Worm (Caenorhabditis elegans): Measurements from ENCODE around the gene F57C12.2.
A peak's percentile ranks its signal among the peaks of the same experiment; 100 is the strongest.

F57C12.2 gene

DNA sequence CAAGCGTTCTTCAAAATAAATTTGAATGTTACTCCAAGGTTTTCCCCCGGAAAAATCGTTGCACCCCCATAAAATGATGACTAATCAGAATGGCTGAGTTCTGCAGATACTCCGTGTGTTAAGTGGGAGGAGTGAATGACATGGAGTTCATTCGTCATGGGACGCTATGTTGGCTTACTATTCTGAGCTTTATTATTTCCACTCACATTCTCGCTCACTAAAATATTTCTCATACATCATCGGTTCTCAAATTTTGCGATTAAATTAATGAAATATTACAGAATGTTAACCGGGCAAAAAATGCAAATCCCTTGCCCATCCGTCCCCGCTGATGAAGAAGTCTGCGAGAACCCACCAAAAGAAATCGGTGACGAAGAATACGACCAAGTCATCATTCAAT lies 8.4 kb downstream of the F57C12.2 start, which contains the start of gene F28C10.1:
F28C10.1 (plus strand) TSS at position 301 of the 400 bp plus-strand sequence.
- no peak for TF ChIP-seq hsf-1 (GFP tag; IDR thresholded peaks at IDR 0.05)

DNA sequence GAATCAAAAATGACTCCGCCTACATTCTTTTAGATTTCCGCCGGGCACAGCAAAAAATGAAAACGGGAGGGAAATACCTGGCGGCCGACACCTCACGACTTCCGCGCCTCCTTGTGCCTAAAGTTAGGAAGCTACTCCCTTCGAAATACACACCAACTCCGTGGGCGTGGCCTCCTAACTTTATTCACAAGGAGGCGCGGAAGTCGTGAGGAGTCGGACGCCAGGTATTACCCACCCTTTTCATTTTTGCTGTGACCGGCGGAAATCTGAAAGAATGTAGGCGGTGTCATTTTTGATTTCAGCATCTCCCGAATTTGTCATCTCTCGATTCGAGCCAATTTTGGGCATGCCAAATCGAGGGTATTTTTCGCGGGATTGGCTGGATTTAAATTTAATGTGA lies 13.1 kb downstream of the F57C12.2 start:
- peak; percentile 54 for TF ChIP-seq snpc-4 (GFP tag; optimal IDR thresholded peaks at IDR 0.05)
- peak in 2 of 4 experiments; percentile 82 to 93 for TF ChIP-seq snpc-4 (tag; optimal IDR thresholded peaks at IDR 0.05)
- no peak for TF ChIP-seq dpl-1 (GFP tag; optimal IDR thresholded peaks at IDR 0.05)
- peak; percentile 68 for TF ChIP-seq snpc-1.1 (tag; optimal IDR thresholded peaks at IDR 0.05; ENCODE audit: insufficient read depth)

DNA sequence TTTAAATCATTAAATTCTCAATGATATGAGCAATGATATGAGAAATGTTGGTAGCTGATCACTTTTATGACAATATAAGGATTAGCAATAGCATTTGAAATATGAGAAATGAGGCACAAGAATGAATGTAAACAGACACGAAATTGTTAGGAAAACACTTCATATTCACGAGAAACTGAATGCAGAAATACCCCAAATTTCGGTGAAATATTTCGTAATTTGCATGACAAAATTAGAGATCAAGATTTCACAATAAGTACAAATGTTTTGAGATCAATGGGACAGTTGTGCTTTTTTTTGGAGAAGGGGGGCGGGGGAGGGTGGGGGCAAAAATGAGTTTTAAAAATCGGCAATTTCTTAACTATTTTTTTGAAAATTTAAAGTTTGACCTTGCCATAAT lies 14.8 kb downstream of the F57C12.2 start:
- TF ChIP-seq lin-40 (tag; optimal IDR thresholded peaks at IDR 0.05) (no peak), cebp-2 (GFP tag; IDR thresholded peaks at IDR 0.05) (no peak), lag-1 (GFP tag; IDR thresholded peaks at IDR 0.05) (no peak), die-1 (tag; optimal IDR thresholded peaks at IDR 0.05) (no peak), sdz-38 (tag; optimal IDR thresholded peaks at IDR 0.05) (no peak), K11D2.4 (GFP tag; IDR thresholded peaks at IDR 0.05) (no peak), aptf-3 (GFP tag; IDR thresholded peaks at IDR 0.05) (no peak), ztf-26 (tag; optimal IDR thresholded peaks at IDR 0.05) (no peak), ceh-79 (tag; optimal IDR thresholded peaks at IDR 0.05) (no peak), ceh-58 (GFP tag; IDR thresholded peaks at IDR 0.05) (no peak), nfyb-1 (GFP tag; IDR thresholded peaks at IDR 0.05) (no peak), aptf-2 (GFP tag; conservative IDR thresholded peaks at IDR 0.05) (no peak), hmg-1.2 (GFP tag; IDR thresholded peaks at IDR 0.05) (no peak), unc-62 (GFP tag; optimal IDR thresholded peaks at IDR 0.05) (no peak)

DNA sequence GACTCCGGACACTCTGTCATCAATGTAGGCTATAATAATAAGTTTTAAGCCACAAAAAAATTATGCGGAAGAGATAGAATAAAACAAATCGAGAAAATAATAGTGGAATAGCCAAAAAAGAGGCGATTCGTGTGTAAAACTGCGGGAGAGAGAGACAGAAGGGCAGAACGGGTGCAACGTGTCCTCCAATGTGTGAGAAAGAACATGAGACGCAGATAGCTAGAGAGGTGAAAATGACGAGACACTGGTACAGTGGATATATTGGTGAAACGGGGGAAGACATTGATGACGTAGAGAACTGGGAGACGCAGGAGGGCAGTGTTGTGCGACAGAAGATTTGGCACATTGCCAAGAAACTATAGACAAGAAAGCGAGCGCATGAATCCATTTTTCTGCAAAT lies 15.5 kb downstream of the F57C12.2 start, which contains the start of gene F28C10.3:
F28C10.3 (minus strand) TSS at position 101 of the 400 bp plus-strand sequence.
- TF ChIP-seq nhr-80 (tag; optimal IDR thresholded peaks at IDR 0.05) (no peak), somi-1 (GFP tag; optimal IDR thresholded peaks at IDR 0.05) (peak; percentile 18), egl-18 (GFP tag; IDR thresholded peaks at IDR 0.05) (no peak), Y53G8AR.9 (GFP tag; conservative IDR thresholded peaks at IDR 0.05) (no peak), T07F8.4 (tag; optimal IDR thresholded peaks at IDR 0.05) (no peak), gei-17 (GFP tag; optimal IDR thresholded peaks at IDR 0.05) (peak; percentile 43), ztf-28 (GFP tag; IDR thresholded peaks at IDR 0.05) (no peak), mel-28 (tag; optimal IDR thresholded peaks at IDR 0.05; ENCODE audit: borderline replicate concordance) (no peak), K11D2.4 (GFP tag; IDR thresholded peaks at IDR 0.05) (no peak; the same call in 1 of the 2 replicates), K12H6.12 (tag; optimal IDR thresholded peaks at IDR 0.05) (peak; percentile 56), Y67H2A.10 (GFP tag; conservative IDR thresholded peaks at IDR 0.05) (no peak), snpc-1.1 (tag; optimal IDR thresholded peaks at IDR 0.05; ENCODE audit: insufficient read depth) (no peak), pha-4 (tag; optimal IDR thresholded peaks at IDR 0.05) (no peak), tbp1 (GFP tag; optimal IDR thresholded peaks at IDR 0.05) (peak; percentile 8), Y53F4B.3 (GFP tag; IDR thresholded peaks at IDR 0.05) (no peak), atf-7 (tag; optimal IDR thresholded peaks at IDR 0.05) (peak; percentile 60), sea-2 (GFP tag; IDR thresholded peaks at IDR 0.05) (no peak), ztf-22 (GFP tag; optimal IDR thresholded peaks at IDR 0.05) (no peak), B0261.1 (tag; optimal IDR thresholded peaks at IDR 0.05) (no peak), hlh-12 (tag; optimal IDR thresholded peaks at IDR 0.05) (no peak), lsy-27 (tag; optimal IDR thresholded peaks at IDR 0.05; ENCODE audit: borderline replicate concordance, insufficient read depth) (no peak), B0336.3 (GFP tag; IDR thresholded peaks at IDR 0.05) (no peak), rpc-1 (optimal IDR thresholded peaks at IDR 0.05) (no peak), rpc-1 (tag; optimal IDR thresholded peaks at IDR 0.05) (no peak), F33H1.4 (GFP tag; IDR thresholded peaks at IDR 0.05) (no peak), T26A5.8 (tag; optimal IDR thresholded peaks at IDR 0.05) (no peak), cebp-1 (GFP tag; IDR thresholded peaks at IDR 0.05) (no peak), cebp-1 (tag; optimal IDR thresholded peaks at IDR 0.05) (peak; percentile 67), hrde-1 (tag; optimal IDR thresholded peaks at IDR 0.05; ENCODE audit: borderline replicate concordance) (no peak)
